Fruit fly (Drosophila melanogaster): ENCODE results near the gene Pex19.

DNA sequence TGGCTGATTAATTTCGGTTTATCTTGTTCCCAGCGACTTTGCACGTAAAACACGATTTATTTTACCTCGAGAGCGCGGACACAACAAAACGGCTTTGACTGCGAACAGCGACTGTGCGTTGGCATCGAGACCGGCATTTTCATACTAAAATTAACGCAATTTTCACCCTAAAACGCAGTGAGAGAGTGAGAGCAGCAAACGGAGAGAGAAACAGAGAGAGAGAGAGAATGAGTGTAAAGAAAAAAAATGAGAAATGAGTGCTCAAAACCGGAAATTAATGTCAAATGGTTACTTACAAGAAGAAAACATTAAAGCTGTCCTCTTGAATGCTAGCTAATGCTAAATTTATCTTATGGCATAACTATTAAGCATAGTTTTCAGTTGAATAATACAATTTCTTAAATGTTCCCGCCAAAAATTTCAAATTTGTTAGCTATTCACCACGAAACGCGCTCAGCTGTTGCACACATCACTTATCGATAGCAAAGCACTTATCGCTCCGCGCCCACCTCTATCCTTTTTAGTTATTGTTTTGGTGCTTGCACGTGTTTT is 35.7 kb upstream of the Pex19 start, which contains the start of the genes JhI-21, RpL7-like and CG34164:
- TF ChIP-seq insv (optimal IDR thresholded peaks at IDR 0.05) = no peak
- no peak for TF ChIP-seq Myc (optimal IDR thresholded peaks at IDR 0.05)
- TF ChIP-seq Sin3A (optimal IDR thresholded peaks at IDR 0.05) = no peak
- no peak for TF ChIP-seq h (optimal IDR thresholded peaks at IDR 0.05)
